Worm (Caenorhabditis elegans) whole organism, L4 larva: ENCODE results near the gene str-174.

ENCODE experiments used
- daf-16 ChIP-seq, 3 experiments: sonication (generic microtip); optimal IDR thresholded peaks; 2 replicates each; lab custom pipeline; 2016 to 2017; ENCODE audit warnings: missing genetic modification characterization in 3 of 3, missing genetic modification reagents in 3 of 3, mild to moderate bottlenecking in 2 of 3, missing compliant biosample characterization in 2 of 3, missing biosample characterization in 1 of 3, moderate library complexity in 1 of 3
- dmd-8 ChIP-seq: fragments of 200-800 bp; sonication (Bioruptor generic); IDR thresholded peaks from 2 replicates; pipeline ENCODE4 v1.3.6; 2022; ENCODE audit warnings: missing genetic modification characterization, missing compliant biosample characterization
- dve-1 ChIP-seq: sonication (generic microtip); optimal IDR thresholded peaks from 2 replicates; lab custom pipeline; 2017; ENCODE audit warnings: antibody characterized with exemption, mild to moderate bottlenecking, missing genetic modification characterization, missing compliant biosample characterization; ENCODE audit not compliant: insufficient read depth
- mdt-29 ChIP-seq: fragments of 200-800 bp; sonication (Bioruptor generic); IDR thresholded peaks from 2 replicates; pipeline ENCODE4 v1.3.6; 2022; ENCODE audit warnings: missing genetic modification reagents, missing genetic modification characterization, missing compliant biosample characterization
- nhr-10 ChIP-seq: fragments of 150-350 bp; optimal IDR thresholded peaks from 2 replicates; lab custom pipeline; 2014; ENCODE audit warnings: missing biosample characterization, missing genetic modification characterization
- nhr-237 ChIP-seq: sonication (generic microtip); optimal IDR thresholded peaks from 2 replicates; lab custom pipeline; 2017; ENCODE audit warnings: missing biosample characterization, missing genetic modification characterization
- nhr-6 ChIP-seq: fragments of 150-350 bp; optimal IDR thresholded peaks from 2 replicates; lab custom pipeline; 2014; ENCODE audit warnings: missing biosample characterization, missing genetic modification characterization
- pqm-1 ChIP-seq: sonication (generic microtip); optimal IDR thresholded peaks from 2 replicates; lab custom pipeline; 2017; ENCODE audit warnings: missing biosample characterization, missing genetic modification characterization
- skn-1 ChIP-seq: fragments of 150-350 bp; optimal IDR thresholded peaks from 2 replicates; lab custom pipeline; 2014; ENCODE audit warnings: missing biosample characterization, missing genetic modification characterization
- unc-62 ChIP-seq, 3 experiments: fragments of 150-350 bp in 1 of 3; sonication (generic microtip); optimal IDR thresholded peaks in 2 of 3; peaks in 1 of 3; 1 replicate in 1 of 3; 2 replicates in 2 of 3; lab custom pipeline; 2014 to 2017; ENCODE audit warnings: missing biosample characterization in 3 of 3, missing genetic modification characterization in 3 of 3, missing genetic modification reagents in 3 of 3, missing genotype in 1 of 3
- zag-1 ChIP-seq: fragments of 150-350 bp; optimal IDR thresholded peaks from 2 replicates; lab custom pipeline; 2014; ENCODE audit warnings: missing biosample characterization, missing genetic modification characterization
- ztf-11 ChIP-seq: fragments of 150-350 bp; optimal IDR thresholded peaks from 2 replicates; lab custom pipeline; 2014; ENCODE audit warnings: missing biosample characterization, missing genetic modification characterization

DNA sequence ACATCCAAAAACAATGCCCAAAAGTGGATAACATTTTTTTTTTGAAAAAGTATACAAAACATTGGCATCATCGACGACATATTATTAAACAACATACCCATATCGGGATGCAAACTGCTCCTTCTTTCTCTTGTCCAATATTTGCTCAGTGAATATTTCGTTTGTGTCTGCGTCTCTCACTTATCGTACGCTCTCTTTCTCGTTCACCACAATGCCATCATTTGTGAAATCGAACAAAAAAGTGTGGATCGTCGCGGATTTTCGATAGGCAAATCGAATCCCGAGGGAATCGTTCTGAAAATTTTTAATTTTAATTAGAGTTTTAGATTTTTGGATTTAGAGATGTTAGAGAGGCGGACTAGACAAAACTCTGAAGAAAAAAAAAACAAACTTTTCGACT, 27.7 kb downstream of the str-174 start, which contains the start of gene tat-2:
- TF ChIP-seq mdt-29 (GFP tag; lab: Robert Waterston, UW) (no peak), nhr-10 (tag; lab: Kevin White, UChicago) (no peak), ztf-11 (tag; lab: Kevin White, UChicago) (no peak), dmd-8 (no peak), skn-1 (no peak), zag-1 (no peak), nhr-237 (tag; lab: Kevin White, UChicago) (no peak), dve-1 (tag; lab: Kevin White, UChicago) (no peak), unc-62 (GFP tag; optimal IDR thresholded peaks at IDR 0.05 in 1 of 2; lab: Kevin White, UChicago) (no peak), unc-62 (tag; optimal IDR thresholded peaks at IDR 0.05; lab: Kevin White, UChicago) (no peak), daf-16 (GFP tag; optimal IDR thresholded peaks at IDR 0.05; lab: Kevin White, UChicago) (no peak), daf-16 (tag; optimal IDR thresholded peaks at IDR 0.05; lab: Kevin White, UChicago) (no peak), nhr-6 (tag; lab: Kevin White, UChicago) (no peak), pqm-1 (no peak)
